Worm (Caenorhabditis elegans): ENCODE data around the gene osm-3.

ce11 chrIV:3821554-3821953 lies 20.7 kb upstream of the osm-3 start:
- TF ChIP-seq ceh-24 (tag; optimal IDR thresholded peaks at IDR 0.05) (no peak), rnt-1 (tag; optimal IDR thresholded peaks at IDR 0.05) (no peak), ceh-34 (tag; optimal IDR thresholded peaks at IDR 0.05) (no peak), nfya-1 (tag; optimal IDR thresholded peaks at IDR 0.05) (no peak), fkh-10 (GFP tag; optimal IDR thresholded peaks at IDR 0.05) (no peak), madf-2 (tag; optimal IDR thresholded peaks at IDR 0.05) (no peak), pros-1 (tag; optimal IDR thresholded peaks at IDR 0.05) (no peak), ref-2 (tag; optimal IDR thresholded peaks at IDR 0.05) (no peak), ets-4 (tag; optimal IDR thresholded peaks at IDR 0.05) (no peak)
